Worm (Caenorhabditis elegans): ENCODE data around the gene eor-2.

- TF ChIP-seq nhr-77 (tag; optimal IDR thresholded peaks at IDR 0.05) = no peak
- no peak for TF ChIP-seq lin-13 (GFP tag; optimal IDR thresholded peaks at IDR 0.05)
- TF ChIP-seq lsy-2 (tag; optimal IDR thresholded peaks at IDR 0.05) = no peak
- no peak for TF ChIP-seq ztf-11 (tag; optimal IDR thresholded peaks at IDR 0.05)
- no peak for TF ChIP-seq php-3 (GFP tag; IDR thresholded peaks at IDR 0.05)
- no peak for TF ChIP-seq lin-15B (tag; optimal IDR thresholded peaks at IDR 0.05)
- TF ChIP-seq snpc-4 (tag; optimal IDR thresholded peaks at IDR 0.05) = no peak
- TF ChIP-seq dve-1 (tag; optimal IDR thresholded peaks at IDR 0.05; ENCODE audit: insufficient read depth) = no peak
- TF ChIP-seq ceh-28 (tag; optimal IDR thresholded peaks at IDR 0.05) = no peak
- no peak for TF ChIP-seq dmd-9 (GFP tag; IDR thresholded peaks at IDR 0.05)
- no peak for TF ChIP-seq R02D3.7 (tag; optimal IDR thresholded peaks at IDR 0.05)
These were observed 22.0 kb upstream of the eor-2 start for ce11 chrX:14580853-14581252.
